Worm (Caenorhabditis elegans): ENCODE measurements around the gene Y9C12A.1.

ce11 chrX:670603-671002, 12.0 kb downstream of the Y9C12A.1 start, which contains the start of gene T19D7.6:
- TF ChIP-seq ama-1 (optimal IDR thresholded peaks at IDR 0.05) (no peak), hmg-4 (GFP tag; optimal IDR thresholded peaks at IDR 0.05) (no peak), sea-1 (GFP tag; conservative IDR thresholded peaks at IDR 0.05) (no peak)
